Worm (Caenorhabditis elegans) whole organism, L4 larva: ENCODE measurements around the gene C45G9.6.
A peak's percentile ranks its signal among the peaks of the same experiment; 100 is the strongest.

Experiments
- F37D6.2 ChIP-seq: sonication (generic microtip); optimal IDR thresholded peaks from 2 replicates; lab custom pipeline; 2016; ENCODE audit warnings: mild to moderate bottlenecking, missing genetic modification characterization, missing compliant biosample characterization
- F49E8.2 ChIP-seq: sonication (generic microtip); optimal IDR thresholded peaks from 2 replicates; lab custom pipeline; 2016; ENCODE audit warnings: missing compliant biosample characterization, mild to moderate bottlenecking, missing genetic modification characterization, borderline replicate concordance
- R02D3.7 ChIP-seq: fragments of 150-350 bp; sonication (generic microtip); optimal IDR thresholded peaks from 3 replicates; lab custom pipeline; 2014; ENCODE audit warnings: missing biosample characterization, missing genetic modification characterization
- T20F7.1 ChIP-seq: fragments of 200-800 bp; sonication (Bioruptor generic); optimal IDR thresholded peaks from 2 replicates; lab custom pipeline; 2018; ENCODE audit warnings: mild to moderate bottlenecking, missing genetic modification characterization, missing compliant biosample characterization
- T26A8.4 ChIP-seq: fragments of 200-800 bp; sonication (Bioruptor generic); IDR thresholded peaks from 2 replicates; pipeline ENCODE4 v1.3.6; 2022; ENCODE audit warnings: missing genetic modification characterization, missing compliant biosample characterization
- Y5F2A.4 ChIP-seq: fragments of 200-800 bp; sonication (Bioruptor generic); optimal IDR thresholded peaks from 2 replicates; lab custom pipeline; 2018; ENCODE audit warnings: mild to moderate bottlenecking, missing genetic modification characterization, missing compliant biosample characterization
- ZK337.2 ChIP-seq: fragments of 200-800 bp; sonication (Bioruptor generic); IDR thresholded peaks from 2 replicates; pipeline ENCODE4 v1.3.6; 2022; ENCODE audit warnings: missing genetic modification reagents, missing genetic modification characterization, missing compliant biosample characterization
- ZK546.5 ChIP-seq, 2 experiments: sonication (generic microtip); optimal IDR thresholded peaks; 2 replicates each; lab custom pipeline; 2017; ENCODE audit warnings: missing biosample characterization in 2 of 2, missing genetic modification characterization in 2 of 2
- aha-1 ChIP-seq: fragments of 150-350 bp; peaks from one replicate; lab custom pipeline; 2014; ENCODE audit warnings: missing biosample characterization, missing genetic modification characterization
- aly-2 ChIP-seq: sonication (generic microtip); optimal IDR thresholded peaks from 2 replicates; lab custom pipeline; 2018; ENCODE audit warnings: missing biosample characterization, missing genetic modification characterization
- ceh-32 ChIP-seq: sonication (generic microtip); optimal IDR thresholded peaks from 2 replicates; lab custom pipeline; 2016; ENCODE audit warnings: mild to moderate bottlenecking, missing genetic modification characterization, missing compliant biosample characterization; ENCODE audit not compliant: poor library complexity
- cey-2 ChIP-seq: sonication (generic microtip); optimal IDR thresholded peaks from 3 replicates; lab custom pipeline; 2017; ENCODE audit warnings: missing genetic modification characterization, mild to moderate bottlenecking, missing compliant biosample characterization, antibody characterized with exemption, borderline replicate concordance; ENCODE audit not compliant: insufficient read depth
- daf-12 ChIP-seq: fragments of 150-350 bp; optimal IDR thresholded peaks from 2 replicates; lab custom pipeline; 2014; ENCODE audit warnings: missing biosample characterization, missing genetic modification reagents, missing genetic modification characterization
- daf-19 ChIP-seq: fragments of 200-800 bp; sonication (Bioruptor generic); conservative IDR thresholded peaks from 2 replicates; pipeline ENCODE4 v1.3.6; 2022; ENCODE audit warnings: missing genetic modification characterization, missing compliant biosample characterization
- daf-8 ChIP-seq: fragments of 200-800 bp; sonication (Bioruptor generic); IDR thresholded peaks from 2 replicates; pipeline ENCODE4 v1.3.6; 2022; ENCODE audit warnings: missing genetic modification characterization, missing compliant biosample characterization
- dmd-8 ChIP-seq: fragments of 200-800 bp; sonication (Bioruptor generic); IDR thresholded peaks from 2 replicates; pipeline ENCODE4 v1.3.6; 2022; ENCODE audit warnings: missing genetic modification characterization, missing compliant biosample characterization
- dmd-9 ChIP-seq: fragments of 200-800 bp; sonication (Bioruptor generic); IDR thresholded peaks from 2 replicates; pipeline ENCODE4 v1.3.6; 2022; ENCODE audit warnings: missing genetic modification reagents, missing genetic modification characterization, missing compliant biosample characterization
- duxl-1 ChIP-seq: sonication (generic microtip); optimal IDR thresholded peaks from 2 replicates; lab custom pipeline; 2016; ENCODE audit warnings: mild to moderate bottlenecking, missing genetic modification characterization, moderate library complexity, missing compliant biosample characterization; ENCODE audit not compliant: poor library complexity
- dve-1 ChIP-seq: sonication (generic microtip); optimal IDR thresholded peaks from 2 replicates; lab custom pipeline; 2017; ENCODE audit warnings: antibody characterized with exemption, mild to moderate bottlenecking, missing genetic modification characterization, missing compliant biosample characterization; ENCODE audit not compliant: insufficient read depth
- egl-27 ChIP-seq: sonication (generic microtip); optimal IDR thresholded peaks from 3 replicates; lab custom pipeline; 2017; ENCODE audit warnings: missing biosample characterization, missing genetic modification reagents, missing genetic modification characterization
- fkh-10 ChIP-seq: fragments of 150-350 bp; optimal IDR thresholded peaks from 2 replicates; lab custom pipeline; 2014; ENCODE audit warnings: missing biosample characterization, missing genetic modification reagents, missing genetic modification characterization
- hif-1 ChIP-seq, 2 experiments: sonication (generic microtip); optimal IDR thresholded peaks; 2 replicates each; lab custom pipeline; 2016 to 2017; ENCODE audit warnings: missing compliant biosample characterization in 2 of 2, missing genetic modification characterization in 2 of 2, missing genetic modification reagents in 2 of 2, missing genotype in 2 of 2, mild to moderate bottlenecking in 1 of 2
- hlh-11 ChIP-seq: fragments of 200-800 bp; sonication (Bioruptor generic); optimal IDR thresholded peaks from 2 replicates; lab custom pipeline; 2018; ENCODE audit warnings: mild to moderate bottlenecking, missing genetic modification characterization, missing compliant biosample characterization
- hlh-30 ChIP-seq: sonication (generic microtip); optimal IDR thresholded peaks from 2 replicates; lab custom pipeline; 2017; ENCODE audit warnings: antibody characterized with exemption, mild to moderate bottlenecking, missing genetic modification characterization, missing compliant biosample characterization; ENCODE audit not compliant: insufficient read depth
- hmg-1.1 ChIP-seq: fragments of 200-800 bp; sonication (Bioruptor generic); IDR thresholded peaks from 2 replicates; pipeline ENCODE4 v1.3.6; 2022; ENCODE audit warnings: missing genetic modification reagents, missing genetic modification characterization, missing compliant biosample characterization
- lin-1 ChIP-seq: fragments of 200-800 bp; sonication (Bioruptor generic); IDR thresholded peaks from 2 replicates; pipeline ENCODE4 v1.3.6; 2022; ENCODE audit warnings: missing genetic modification reagents, missing genetic modification characterization, missing compliant biosample characterization
- lin-39 ChIP-seq: fragments of 150-350 bp; optimal IDR thresholded peaks from 2 replicates; lab custom pipeline; 2014; ENCODE audit warnings: missing biosample characterization, missing genetic modification reagents, missing genetic modification characterization
- lsy-2 ChIP-seq, 2 experiments: fragments of 150-350 bp in 1 of 2; sonication (generic microtip) in 1 of 2; optimal IDR thresholded peaks; 2 replicates each; lab custom pipeline; 2014 to 2017; ENCODE audit warnings: missing biosample characterization in 2 of 2, missing genetic modification characterization in 2 of 2
- madf-5 ChIP-seq, 2 experiments: fragments of 200-800 bp; sonication (Bioruptor generic); IDR thresholded peaks; 2 replicates each; pipeline ENCODE4 v1.3.6; 2022; ENCODE audit warnings: missing compliant biosample characterization in 2 of 2, missing genetic modification characterization in 2 of 2
- mes-2 ChIP-seq: sonication (generic microtip); optimal IDR thresholded peaks from 2 replicates; lab custom pipeline; 2016; ENCODE audit warnings: missing genotype, mild to moderate bottlenecking, missing genetic modification characterization, missing compliant biosample characterization; ENCODE audit not compliant: poor library complexity, severe bottlenecking
- mxl-3 ChIP-seq: fragments of 200-800 bp; sonication (Bioruptor generic); optimal IDR thresholded peaks from 2 replicates; lab custom pipeline; 2018; ENCODE audit warnings: mild to moderate bottlenecking, missing genetic modification characterization, missing compliant biosample characterization
- nhr-10 ChIP-seq: fragments of 150-350 bp; optimal IDR thresholded peaks from 2 replicates; lab custom pipeline; 2014; ENCODE audit warnings: missing biosample characterization, missing genetic modification characterization
- nhr-102 ChIP-seq: sonication (generic microtip); optimal IDR thresholded peaks from 2 replicates; lab custom pipeline; 2016; ENCODE audit warnings: mild to moderate bottlenecking, missing genetic modification characterization, moderate library complexity, missing compliant biosample characterization
- nhr-237 ChIP-seq: sonication (generic microtip); optimal IDR thresholded peaks from 2 replicates; lab custom pipeline; 2017; ENCODE audit warnings: missing biosample characterization, missing genetic modification characterization
- nhr-28 ChIP-seq: fragments of 150-350 bp; optimal IDR thresholded peaks from 2 replicates; lab custom pipeline; 2014; ENCODE audit warnings: missing biosample characterization, missing genetic modification characterization
- nhr-48 ChIP-seq: sonication (generic microtip); optimal IDR thresholded peaks from 2 replicates; lab custom pipeline; 2016; ENCODE audit warnings: mild to moderate bottlenecking, missing genetic modification characterization, missing compliant biosample characterization
- nhr-6 ChIP-seq: fragments of 150-350 bp; optimal IDR thresholded peaks from 2 replicates; lab custom pipeline; 2014; ENCODE audit warnings: missing biosample characterization, missing genetic modification characterization
- nhr-77 ChIP-seq: fragments of 150-350 bp; optimal IDR thresholded peaks from 2 replicates; lab custom pipeline; 2014; ENCODE audit warnings: missing biosample characterization, missing genetic modification characterization
- pha-4 ChIP-seq, 2 experiments: fragments of 150-350 bp in 1 of 2; fragments of 200-800 bp in 1 of 2; sonication (Bioruptor generic) in 1 of 2; IDR thresholded peaks in 1 of 2; optimal IDR thresholded peaks in 1 of 2; 2 replicates each; pipeline versions ENCODE4 v1.3.6 to Lab custom; 2014 to 2022; ENCODE audit warnings: missing genetic modification characterization in 2 of 2, missing genetic modification reagents in 2 of 2, missing biosample characterization in 1 of 2, missing compliant biosample characterization in 1 of 2
- php-3 ChIP-seq: fragments of 200-800 bp; sonication (Bioruptor generic); IDR thresholded peaks from 2 replicates; pipeline ENCODE4 v1.3.6; 2022; ENCODE audit warnings: missing genetic modification reagents, missing genetic modification characterization, missing compliant biosample characterization
- rbr-2 ChIP-seq: sonication (generic microtip); optimal IDR thresholded peaks from 2 replicates; lab custom pipeline; 2016; ENCODE audit warnings: missing genotype, missing genetic modification characterization, missing compliant biosample characterization
- sdz-12 ChIP-seq: fragments of 200-800 bp; sonication (Bioruptor generic); optimal IDR thresholded peaks from 2 replicates; lab custom pipeline; 2018; ENCODE audit warnings: mild to moderate bottlenecking, missing genetic modification characterization, missing compliant biosample characterization
- snpc-4 ChIP-seq: fragments of 150-350 bp; optimal IDR thresholded peaks from 2 replicates; lab custom pipeline; 2014; ENCODE audit warnings: missing biosample characterization, missing genetic modification characterization
- spr-1 ChIP-seq: sonication (generic microtip); optimal IDR thresholded peaks from 2 replicates; lab custom pipeline; 2016; ENCODE audit warnings: mild to moderate bottlenecking, missing genetic modification characterization, missing compliant biosample characterization
- tag-97 ChIP-seq: fragments of 200-800 bp; sonication (Bioruptor generic); IDR thresholded peaks from 2 replicates; pipeline ENCODE4 v1.3.6; 2022; ENCODE audit warnings: missing genetic modification characterization, missing compliant biosample characterization
- vab-7 ChIP-seq: fragments of 200-800 bp; sonication (Bioruptor generic); IDR thresholded peaks from 2 replicates; pipeline ENCODE4 v1.3.6; 2022; ENCODE audit warnings: missing genetic modification reagents, missing genetic modification characterization, missing compliant biosample characterization
- zfp-2 ChIP-seq: sonication (generic microtip); optimal IDR thresholded peaks from 2 replicates; lab custom pipeline; 2016; ENCODE audit warnings: mild to moderate bottlenecking, missing genetic modification characterization, missing compliant biosample characterization
- zip-11 ChIP-seq: fragments of 200-800 bp; sonication (Bioruptor generic); IDR thresholded peaks from 2 replicates; pipeline ENCODE4 v1.3.6; 2022; ENCODE audit warnings: missing genetic modification characterization, missing compliant biosample characterization

C45G9.6 gene

ce11 chrIII:5077150-5077814 is 41.0 kb downstream of the C45G9.6 start, which contains the start of gene alh-1 (continued):
- peak; percentile 53 for TF ChIP-seq mxl-3
- TF ChIP-seq aly-2: no peak
- TF ChIP-seq Y5F2A.4: no peak
- TF ChIP-seq nhr-48 (tag; lab: Kevin White, UChicago): no peak
- no peak for TF ChIP-seq ZK546.5 (tag; optimal IDR thresholded peaks at IDR 0.05; lab: Kevin White, UChicago)
- peak in 1 of 2 experiments; percentile 12 for TF ChIP-seq lsy-2 (tag; optimal IDR thresholded peaks at IDR 0.05; lab: Kevin White, UChicago)
- no peak for TF ChIP-seq rbr-2
- TF ChIP-seq daf-19 (GFP tag; lab: Robert Waterston, UW): no peak
- peak; percentile 75 for TF ChIP-seq hlh-11 (tag; lab: Kevin White, UChicago)
- no peak for TF ChIP-seq pha-4 (GFP tag; IDR thresholded peaks at IDR 0.05; lab: Robert Waterston, UW)
- peak; percentile 23 for TF ChIP-seq pha-4 (tag; optimal IDR thresholded peaks at IDR 0.05; lab: Kevin White, UChicago)
- no peak for TF ChIP-seq nhr-6 (tag; lab: Kevin White, UChicago)
- no peak for TF ChIP-seq php-3 (GFP tag; lab: Robert Waterston, UW)
- TF ChIP-seq lin-1: no peak
- TF ChIP-seq ceh-32 (tag; lab: Kevin White, UChicago): no peak
- no peak for TF ChIP-seq ZK337.2
- TF ChIP-seq nhr-28 (tag; lab: Kevin White, UChicago): peak; percentile 54
- TF ChIP-seq lin-39 (tag; lab: Kevin White, UChicago): no peak
- no peak for TF ChIP-seq F49E8.2 (tag; lab: Kevin White, UChicago)
- no peak for TF ChIP-seq cey-2 (tag; lab: Kevin White, UChicago)
- no peak for TF ChIP-seq T26A8.4 (GFP tag; lab: Robert Waterston, UW)
- no peak for TF ChIP-seq duxl-1 (tag; lab: Kevin White, UChicago)
- no peak for TF ChIP-seq tag-97
- no peak for TF ChIP-seq daf-12 (tag; lab: Kevin White, UChicago)
- peak; percentile 35 for TF ChIP-seq nhr-77 (tag; lab: Kevin White, UChicago)

ce11 chrIII:5078062-5078461 is 41.8 kb downstream of the C45G9.6 start:
- TF ChIP-seq hmg-1.1: no peak
- no peak for TF ChIP-seq lin-39 (tag; lab: Kevin White, UChicago)
- TF ChIP-seq daf-8: no peak
- TF ChIP-seq mes-2 (tag; lab: Kevin White, UChicago): peak; percentile 65
- TF ChIP-seq sdz-12 (GFP tag; lab: Kevin White, UChicago): no peak
- no peak for TF ChIP-seq aha-1 (tag; lab: Kevin White, UChicago)
- peak; percentile 88 for TF ChIP-seq nhr-77 (tag; lab: Kevin White, UChicago)
- no peak for TF ChIP-seq rbr-2
- TF ChIP-seq hif-1 (tag; optimal IDR thresholded peaks at IDR 0.05; lab: Kevin White, UChicago): peak in 1 of 2 experiments; percentile 66
- no peak for TF ChIP-seq R02D3.7
- TF ChIP-seq spr-1 (tag; lab: Kevin White, UChicago): no peak
- no peak for TF ChIP-seq snpc-4
- TF ChIP-seq nhr-10 (tag; lab: Kevin White, UChicago): peak; percentile 25
- TF ChIP-seq dve-1 (tag; lab: Kevin White, UChicago): peak; percentile 95
- no peak for TF ChIP-seq nhr-237 (tag; lab: Kevin White, UChicago)
- peak; percentile 97 for TF ChIP-seq mxl-3
- TF ChIP-seq vab-7: no peak
- TF ChIP-seq nhr-102 (tag; lab: Kevin White, UChicago): peak; percentile 53
- peak; percentile 60 for TF ChIP-seq T20F7.1
- no peak for TF ChIP-seq ZK546.5 (tag; optimal IDR thresholded peaks at IDR 0.05; lab: Kevin White, UChicago)
- peak; percentile 89 for TF ChIP-seq hlh-30
- TF ChIP-seq fkh-10 (GFP tag; lab: Kevin White, UChicago): no peak
- no peak for TF ChIP-seq F37D6.2 (tag; lab: Kevin White, UChicago)
- no peak for TF ChIP-seq zip-11 (GFP tag; lab: Robert Waterston, UW)
- no peak for TF ChIP-seq egl-27 (tag; lab: Kevin White, UChicago)
- TF ChIP-seq madf-5 (GFP tag; IDR thresholded peaks at IDR 0.05; lab: Robert Waterston, UW): no peak
- TF ChIP-seq dmd-8: no peak
- no peak for TF ChIP-seq dmd-9 (GFP tag; lab: Robert Waterston, UW)
- no peak for TF ChIP-seq daf-12 (tag; lab: Kevin White, UChicago)
- no peak for TF ChIP-seq cey-2 (tag; lab: Kevin White, UChicago)
- TF ChIP-seq zfp-2 (tag; lab: Kevin White, UChicago): no peak
